Fruit fly (Drosophila melanogaster): Measurements from ENCODE around the gene CG17672.

Gene CG17672

dm6 chr3L:13022854-13023560 is 5.8 kb upstream of the CG17672 start, which contains the start of gene RpS12 (continued):
- peak; percentile 62 for TF ChIP-seq CG4328 (GFP tag; optimal IDR thresholded peaks at IDR 0.05)
- peak; percentile 62 for TF ChIP-seq CG32772 (GFP tag; IDR thresholded peaks at IDR 0.05)
- peak; percentile 4 for TF ChIP-seq btn (GFP tag; optimal IDR thresholded peaks at IDR 0.05)
- TF ChIP-seq unc-4 (GFP tag; IDR thresholded peaks at IDR 0.05; ENCODE audit: partially characterized antibody) = peak; percentile 65
- TF ChIP-seq CG10979 (tag; optimal IDR thresholded peaks at IDR 0.05) = peak; percentile 50
- no peak for TF ChIP-seq pros (GFP tag; optimal IDR thresholded peaks at IDR 0.05)
- TF ChIP-seq ind (GFP tag; optimal IDR thresholded peaks at IDR 0.05) = peak; percentile 65
- peak; percentile 50 to 75 for TF ChIP-seq chif (GFP tag; optimal IDR thresholded peaks at IDR 0.05)
- peak; percentile 42; the same call in 1 of the 2 replicates for TF ChIP-seq stc (GFP tag; IDR thresholded peaks at IDR 0.05)
- peak; percentile 89 for TF ChIP-seq CG17568 (GFP tag; optimal IDR thresholded peaks at IDR 0.05)
- no peak for TF ChIP-seq CG3065 (GFP tag; optimal IDR thresholded peaks at IDR 0.05)
- no peak for TF ChIP-seq cg (GFP tag; optimal IDR thresholded peaks at IDR 0.05)
- peak; percentile 69 for TF ChIP-seq nerfin-1 (tag; optimal IDR thresholded peaks at IDR 0.05)
- TF ChIP-seq Spps (tag; optimal IDR thresholded peaks at IDR 0.05) = no peak
- peak; percentile 49 for TF ChIP-seq CG14860 (GFP tag; IDR thresholded peaks at IDR 0.05; ENCODE audit: partially characterized antibody)
- TF ChIP-seq CG10267 (tag; optimal IDR thresholded peaks at IDR 0.05) = peak; percentile 72
- TF ChIP-seq Dek (tag; optimal IDR thresholded peaks at IDR 0.05) = peak; percentile 64
- TF ChIP-seq Pdp1 (GFP tag; optimal IDR thresholded peaks at IDR 0.05) = peak; percentile 65 to 70
- no peak for TF ChIP-seq CG11093 (GFP tag; IDR thresholded peaks at IDR 0.05)
- TF ChIP-seq Hsf (GFP tag; optimal IDR thresholded peaks at IDR 0.05) = peak; percentile 85
- peak; percentile 79 for TF ChIP-seq ase (GFP tag; IDR thresholded peaks at IDR 0.05)
- TF ChIP-seq CG4617 (GFP tag; optimal IDR thresholded peaks at IDR 0.05; ENCODE audit: borderline replicate concordance) = peak; percentile 48
- peak; percentile 70 for TF ChIP-seq Jarid2 (GFP tag; optimal IDR thresholded peaks at IDR 0.05)
- TF ChIP-seq wor (GFP tag; IDR thresholded peaks at IDR 0.05) = peak; percentile 37
- TF ChIP-seq kay (GFP tag; optimal IDR thresholded peaks at IDR 0.05) = no peak
- peak; percentile 77 for TF ChIP-seq CG14441 (GFP tag; IDR thresholded peaks at IDR 0.05)
- TF ChIP-seq Trl (optimal IDR thresholded peaks at IDR 0.05) = no peak
- peak; percentile 88 for TF ChIP-seq Trl (GFP tag; optimal IDR thresholded peaks at IDR 0.05)
- TF ChIP-seq CG18011 (GFP tag; optimal IDR thresholded peaks at IDR 0.05) = peak; percentile 67
- peak; percentile 42 for TF ChIP-seq CG6254 (GFP tag; optimal IDR thresholded peaks at IDR 0.05)
- peak; percentile 20 for TF ChIP-seq oc (tag; optimal IDR thresholded peaks at IDR 0.05)
- peak; percentile 64 for TF ChIP-seq CG12236 (GFP tag; optimal IDR thresholded peaks at IDR 0.05)
- TF ChIP-seq chinmo (GFP tag; IDR thresholded peaks at IDR 0.05; ENCODE audit: partially characterized antibody) = peak; percentile 60; the same call in 1 of the 4 replicates
- peak; percentile 50 for TF ChIP-seq ac (GFP tag; optimal IDR thresholded peaks at IDR 0.05)
- TF ChIP-seq CG10321 (GFP tag; IDR thresholded peaks at IDR 0.05) = peak; percentile 61
- peak; percentile 80 for TF ChIP-seq row (GFP tag; IDR thresholded peaks at IDR 0.05)
- peak; percentile 28 for TF ChIP-seq CG4404 (GFP tag; IDR thresholded peaks at IDR 0.05)
- peak; percentile 72 for TF ChIP-seq kah (GFP tag; optimal IDR thresholded peaks at IDR 0.05)
- peak; percentile 54; the same call in 1 of the 2 replicates for TF ChIP-seq bowl (GFP tag; IDR thresholded peaks at IDR 0.05)
- peak; percentile 80 for TF ChIP-seq knrl (GFP tag; IDR thresholded peaks at IDR 0.05; ENCODE audit: partially characterized antibody)
- TF ChIP-seq CG11398 (GFP tag; optimal IDR thresholded peaks at IDR 0.05) = peak; percentile 76
- peak; percentile 72 for TF ChIP-seq scrt (GFP tag; optimal IDR thresholded peaks at IDR 0.05)
- peak; percentile 56 for TF ChIP-seq CG15601 (tag; optimal IDR thresholded peaks at IDR 0.05)
- TF ChIP-seq cad (GFP tag; optimal IDR thresholded peaks at IDR 0.05) = no peak
- TF ChIP-seq insv (GFP tag; optimal IDR thresholded peaks at IDR 0.05) = peak in 1 of 2 experiments; percentile 62
- TF ChIP-seq sqz (GFP tag; optimal IDR thresholded peaks at IDR 0.05) = peak; percentile 62
- TF ChIP-seq Scr (GFP tag; IDR thresholded peaks at IDR 0.05; ENCODE audit: partially characterized antibody) = peak; percentile 78
- TF ChIP-seq CG13296 (GFP tag; optimal IDR thresholded peaks at IDR 0.05) = peak; percentile 87
- TF ChIP-seq maf-S (GFP tag; optimal IDR thresholded peaks at IDR 0.05) = peak; percentile 78

Measured in whole organism, embryonic.